Worm (Caenorhabditis elegans) whole organism, L4 larva: ENCODE results near the gene set-5.

Experiments
- F26F4.8 ChIP-seq: fragments of 200-800 bp; sonication (Bioruptor generic); conservative IDR thresholded peaks from 2 replicates; pipeline ENCODE4 v1.3.6; 2022; ENCODE audit warnings: missing genetic modification characterization, missing compliant biosample characterization
- T20F7.1 ChIP-seq: fragments of 200-800 bp; sonication (Bioruptor generic); optimal IDR thresholded peaks from 2 replicates; lab custom pipeline; 2018; ENCODE audit warnings: mild to moderate bottlenecking, missing genetic modification characterization, missing compliant biosample characterization
- T26A8.4 ChIP-seq: fragments of 200-800 bp; sonication (Bioruptor generic); IDR thresholded peaks from 2 replicates; pipeline ENCODE4 v1.3.6; 2022; ENCODE audit warnings: missing genetic modification characterization, missing compliant biosample characterization
- Y48G9A.11 ChIP-seq: fragments of 200-800 bp; sonication (Bioruptor generic); IDR thresholded peaks from 2 replicates; pipeline ENCODE4 v1.3.6; 2022; ENCODE audit warnings: missing genetic modification reagents, missing genetic modification characterization, missing compliant biosample characterization
- Y5F2A.4 ChIP-seq: fragments of 200-800 bp; sonication (Bioruptor generic); optimal IDR thresholded peaks from 2 replicates; lab custom pipeline; 2018; ENCODE audit warnings: mild to moderate bottlenecking, missing genetic modification characterization, missing compliant biosample characterization
- Y75B8A.6 ChIP-seq: fragments of 200-800 bp; sonication (Bioruptor generic); IDR thresholded peaks from 2 replicates; pipeline ENCODE4 v1.3.6; 2022; ENCODE audit warnings: missing genetic modification reagents, missing genetic modification characterization, missing compliant biosample characterization
- ZK337.2 ChIP-seq: fragments of 200-800 bp; sonication (Bioruptor generic); IDR thresholded peaks from 2 replicates; pipeline ENCODE4 v1.3.6; 2022; ENCODE audit warnings: missing genetic modification reagents, missing genetic modification characterization, missing compliant biosample characterization
- ZK546.5 ChIP-seq, 2 experiments: sonication (generic microtip); optimal IDR thresholded peaks; 2 replicates each; lab custom pipeline; 2017; ENCODE audit warnings: missing biosample characterization in 2 of 2, missing genetic modification characterization in 2 of 2
- aha-1 ChIP-seq: fragments of 150-350 bp; peaks from one replicate; lab custom pipeline; 2014; ENCODE audit warnings: missing biosample characterization, missing genetic modification characterization
- attf-4 ChIP-seq: sonication (generic microtip); optimal IDR thresholded peaks from 3 replicates; lab custom pipeline; 2017; ENCODE audit warnings: missing biosample characterization, missing genetic modification characterization
- ceh-20 ChIP-seq: fragments of 200-800 bp; sonication (Bioruptor generic); IDR thresholded peaks from 2 replicates; pipeline ENCODE4 v1.3.6; 2022; ENCODE audit warnings: missing genetic modification reagents, missing genetic modification characterization, missing compliant biosample characterization
- ceh-32 ChIP-seq: sonication (generic microtip); optimal IDR thresholded peaks from 2 replicates; lab custom pipeline; 2016; ENCODE audit warnings: mild to moderate bottlenecking, missing genetic modification characterization, missing compliant biosample characterization; ENCODE audit not compliant: poor library complexity
- ctbp-1 ChIP-seq: fragments of 200-800 bp; sonication (Bioruptor generic); IDR thresholded peaks from 2 replicates; pipeline ENCODE4 v1.3.6; 2022; ENCODE audit warnings: missing genetic modification reagents, missing genetic modification characterization, missing compliant biosample characterization
- dmd-6 ChIP-seq: fragments of 200-800 bp; sonication (Bioruptor generic); IDR thresholded peaks from 2 replicates; pipeline ENCODE4 v1.3.6; 2022; ENCODE audit warnings: missing genetic modification reagents, missing genetic modification characterization, missing compliant biosample characterization
- fos-1 ChIP-seq: fragments of 150-350 bp; optimal IDR thresholded peaks from 2 replicates; lab custom pipeline; 2014; ENCODE audit warnings: missing biosample characterization, missing genetic modification characterization
- hlh-11 ChIP-seq: fragments of 200-800 bp; sonication (Bioruptor generic); optimal IDR thresholded peaks from 2 replicates; lab custom pipeline; 2018; ENCODE audit warnings: mild to moderate bottlenecking, missing genetic modification characterization, missing compliant biosample characterization
- hlh-30 ChIP-seq: sonication (generic microtip); optimal IDR thresholded peaks from 2 replicates; lab custom pipeline; 2017; ENCODE audit warnings: antibody characterized with exemption, mild to moderate bottlenecking, missing genetic modification characterization, missing compliant biosample characterization; ENCODE audit not compliant: insufficient read depth
- hmg-1.1 ChIP-seq: fragments of 200-800 bp; sonication (Bioruptor generic); IDR thresholded peaks from 2 replicates; pipeline ENCODE4 v1.3.6; 2022; ENCODE audit warnings: missing genetic modification reagents, missing genetic modification characterization, missing compliant biosample characterization
- jun-1 ChIP-seq: fragments of 150-350 bp; optimal IDR thresholded peaks from 2 replicates; lab custom pipeline; 2014; ENCODE audit warnings: missing biosample characterization, missing genetic modification reagents, missing genetic modification characterization
- lin-13 ChIP-seq: fragments of 150-350 bp; optimal IDR thresholded peaks from 2 replicates; lab custom pipeline; 2014; ENCODE audit warnings: missing biosample characterization, missing genetic modification reagents, missing genetic modification characterization
- lin-39 ChIP-seq: fragments of 150-350 bp; optimal IDR thresholded peaks from 2 replicates; lab custom pipeline; 2014; ENCODE audit warnings: missing biosample characterization, missing genetic modification reagents, missing genetic modification characterization
- mdl-1 ChIP-seq, 2 experiments: fragments of 150-350 bp in 1 of 2; sonication (generic microtip) in 1 of 2; optimal IDR thresholded peaks; 2 replicates each; lab custom pipeline; 2014 to 2017; ENCODE audit warnings: missing biosample characterization in 2 of 2, missing genetic modification characterization in 2 of 2
- mep-1 ChIP-seq: fragments of 150-350 bp; sonication (generic microtip); optimal IDR thresholded peaks from 3 replicates; lab custom pipeline; 2014; ENCODE audit warnings: missing biosample characterization, missing genetic modification characterization
- mxl-2 ChIP-seq: fragments of 200-800 bp; sonication (Bioruptor generic); conservative IDR thresholded peaks from 2 replicates; pipeline ENCODE4 v1.3.6; 2022; ENCODE audit warnings: missing genetic modification reagents, missing genetic modification characterization, missing compliant biosample characterization
- mxl-3 ChIP-seq: fragments of 200-800 bp; sonication (Bioruptor generic); optimal IDR thresholded peaks from 2 replicates; lab custom pipeline; 2018; ENCODE audit warnings: mild to moderate bottlenecking, missing genetic modification characterization, missing compliant biosample characterization
- nhr-10 ChIP-seq: fragments of 150-350 bp; optimal IDR thresholded peaks from 2 replicates; lab custom pipeline; 2014; ENCODE audit warnings: missing biosample characterization, missing genetic modification characterization
- nhr-102 ChIP-seq: sonication (generic microtip); optimal IDR thresholded peaks from 2 replicates; lab custom pipeline; 2016; ENCODE audit warnings: mild to moderate bottlenecking, missing genetic modification characterization, moderate library complexity, missing compliant biosample characterization
- nhr-111 ChIP-seq: fragments of 200-800 bp; sonication (Bioruptor generic); optimal IDR thresholded peaks from 2 replicates; lab custom pipeline; 2018; ENCODE audit warnings: mild to moderate bottlenecking, missing genetic modification characterization, missing compliant biosample characterization
- nhr-28 ChIP-seq: fragments of 150-350 bp; optimal IDR thresholded peaks from 2 replicates; lab custom pipeline; 2014; ENCODE audit warnings: missing biosample characterization, missing genetic modification characterization
- nhr-48 ChIP-seq: sonication (generic microtip); optimal IDR thresholded peaks from 2 replicates; lab custom pipeline; 2016; ENCODE audit warnings: mild to moderate bottlenecking, missing genetic modification characterization, missing compliant biosample characterization
- rbr-2 ChIP-seq: sonication (generic microtip); optimal IDR thresholded peaks from 2 replicates; lab custom pipeline; 2016; ENCODE audit warnings: missing genotype, missing genetic modification characterization, missing compliant biosample characterization
- snpc-4 ChIP-seq: fragments of 150-350 bp; optimal IDR thresholded peaks from 2 replicates; lab custom pipeline; 2014; ENCODE audit warnings: missing biosample characterization, missing genetic modification characterization
- spr-3 ChIP-seq: fragments of 200-800 bp; sonication (Bioruptor generic); optimal IDR thresholded peaks from 2 replicates; lab custom pipeline; 2018; ENCODE audit warnings: mild to moderate bottlenecking, missing genetic modification characterization, missing compliant biosample characterization
- tra-1 ChIP-seq: fragments of 200-800 bp; sonication (Bioruptor generic); IDR thresholded peaks from 2 replicates; pipeline ENCODE4 v1.3.6; 2022; ENCODE audit warnings: missing genetic modification reagents, missing genetic modification characterization, missing compliant biosample characterization
- unc-130 ChIP-seq: sonication (generic microtip); optimal IDR thresholded peaks from 2 replicates; lab custom pipeline; 2016; ENCODE audit warnings: missing genetic modification reagents, missing genetic modification characterization, missing compliant biosample characterization
- unc-62 ChIP-seq, 3 experiments: fragments of 150-350 bp in 1 of 3; sonication (generic microtip); optimal IDR thresholded peaks in 2 of 3; peaks in 1 of 3; 1 replicate in 1 of 3; 2 replicates in 2 of 3; lab custom pipeline; 2014 to 2017; ENCODE audit warnings: missing biosample characterization in 3 of 3, missing genetic modification characterization in 3 of 3, missing genetic modification reagents in 3 of 3, missing genotype in 1 of 3
- zfp-3 ChIP-seq: fragments of 200-800 bp; sonication (Bioruptor generic); conservative IDR thresholded peaks from 2 replicates; pipeline ENCODE4 v1.3.6; 2022; ENCODE audit warnings: missing genetic modification reagents, missing genetic modification characterization, missing compliant biosample characterization
- ztf-7 ChIP-seq: fragments of 150-350 bp; optimal IDR thresholded peaks from 2 replicates; lab custom pipeline; 2014; ENCODE audit warnings: missing biosample characterization, missing genetic modification characterization

The set-5 gene

DNA sequence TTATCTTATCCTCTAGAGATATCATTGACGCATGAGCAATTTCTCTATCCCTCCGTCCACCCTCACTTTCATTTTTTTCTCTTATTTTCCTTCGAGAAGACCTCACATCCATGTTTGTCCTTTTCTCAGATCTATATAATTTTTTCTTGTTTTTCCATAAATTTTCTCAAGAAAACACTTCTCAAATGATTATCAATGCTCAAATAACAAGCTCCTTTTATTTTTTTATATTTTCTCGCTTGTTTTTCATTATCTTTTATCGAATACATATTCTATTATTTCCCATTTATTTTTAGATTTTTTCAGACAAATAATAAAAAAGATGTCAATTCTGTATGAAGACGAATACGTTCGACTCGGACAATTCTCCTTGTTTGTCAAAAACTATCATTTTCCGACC is 24.3 kb downstream of the set-5 start, which contains the start of gene R08A2.7:
R08A2.7 (plus strand) TSS at position 301 of the 400 bp plus-strand sequence.
- TF ChIP-seq unc-62 (GFP tag; optimal IDR thresholded peaks at IDR 0.05 in 1 of 2; lab: Kevin White, UChicago) = peak in 1 of 2 experiments; percentile 61
- TF ChIP-seq unc-62 (tag; optimal IDR thresholded peaks at IDR 0.05; lab: Kevin White, UChicago) = no peak
- no peak for TF ChIP-seq hlh-30

DNA sequence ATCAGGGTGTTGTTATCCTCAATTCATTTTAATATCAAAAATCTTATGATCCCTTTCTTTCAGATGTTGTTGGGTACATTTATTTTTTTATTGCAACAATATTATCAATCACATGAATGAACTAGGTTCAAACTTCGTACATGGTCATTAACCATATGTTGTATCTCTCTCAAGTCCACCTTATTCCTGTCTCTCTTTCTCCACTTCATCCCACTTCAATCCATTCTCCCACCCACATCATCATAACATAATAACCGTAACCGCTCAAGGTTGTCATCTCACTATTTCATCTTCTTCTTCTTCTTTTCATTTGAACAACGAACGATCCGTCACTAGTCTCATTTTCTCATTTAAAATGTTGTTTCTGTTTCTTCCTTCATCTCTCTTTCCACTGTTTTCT is 26.6 kb downstream of the set-5 start:
- no peak for TF ChIP-seq hlh-11 (tag; lab: Kevin White, UChicago)
- peak; percentile 59 for TF ChIP-seq nhr-28
- TF ChIP-seq nhr-48 (tag; lab: Kevin White, UChicago) = peak; percentile 91
- no peak for TF ChIP-seq Y48G9A.11 (GFP tag; lab: Robert Waterston, UW)
- TF ChIP-seq ztf-7 (tag; lab: Kevin White, UChicago) = no peak
- no peak for TF ChIP-seq ceh-32 (tag; lab: Kevin White, UChicago)
- no peak for TF ChIP-seq nhr-111 (GFP tag; lab: Kevin White, UChicago)
- TF ChIP-seq unc-130 = no peak
- peak; percentile 3 for TF ChIP-seq mxl-3 (GFP tag; lab: Kevin White, UChicago)
- TF ChIP-seq nhr-10 = no peak
- no peak for TF ChIP-seq rbr-2 (tag; lab: Kevin White, UChicago)
- TF ChIP-seq nhr-102 (tag; lab: Kevin White, UChicago) = no peak
- peak; percentile 51 for TF ChIP-seq dmd-6 (GFP tag; lab: Robert Waterston, UW)
- no peak for TF ChIP-seq ZK337.2

DNA sequence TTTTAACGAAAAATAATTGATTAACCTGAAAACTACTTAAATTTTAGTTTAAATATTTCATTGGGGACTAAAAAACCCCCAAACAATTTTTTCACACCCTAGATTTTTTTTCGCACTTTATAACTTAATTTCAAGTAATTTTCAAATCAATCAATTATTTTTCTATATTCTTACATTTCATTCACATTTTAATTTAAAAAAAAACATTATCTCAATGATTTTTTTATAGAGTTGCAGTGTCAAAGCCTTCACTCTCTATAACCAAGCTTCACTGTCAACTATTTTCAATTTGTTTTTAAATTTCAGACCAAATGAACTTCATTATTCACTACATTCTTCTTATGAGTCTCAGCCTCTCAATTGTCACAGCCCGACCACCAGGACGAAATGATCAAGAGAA is 27.8 kb downstream of the set-5 start, which contains the start of gene Y50E8A.1:
Y50E8A.1 (plus strand) TSS at position 301 of the 400 bp plus-strand sequence.
- TF ChIP-seq aha-1 (tag; lab: Kevin White, UChicago) = peak; percentile 72
- TF ChIP-seq mdl-1 (tag; optimal IDR thresholded peaks at IDR 0.05; lab: Kevin White, UChicago) = no peak

DNA sequence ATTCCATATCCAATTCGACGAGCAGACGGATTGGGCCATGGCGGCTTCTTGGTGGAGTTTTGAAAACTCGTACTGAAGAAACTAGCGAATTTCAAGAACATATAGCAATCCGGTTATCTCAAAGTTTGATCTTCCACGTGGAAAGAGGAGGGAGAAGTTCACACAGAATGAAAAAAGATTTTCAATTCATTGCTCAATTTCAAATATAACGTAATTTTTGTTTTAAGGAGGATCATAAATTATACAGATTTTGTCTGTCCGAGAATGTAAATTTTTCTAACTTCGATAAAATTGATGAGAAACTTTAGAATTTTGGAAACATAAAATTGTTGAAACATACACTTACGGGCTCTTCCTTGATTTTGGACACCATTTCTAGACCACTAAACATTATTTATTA is 30.0 kb downstream of the set-5 start, which contains the start of gene Y50E8A.2:
Y50E8A.2 (minus strand) TSS at position 101 of the 400 bp plus-strand sequence.
- TF ChIP-seq mxl-2 (no peak), tra-1 (GFP tag; lab: Robert Waterston, UW) (no peak), attf-4 (no peak), mep-1 (tag; lab: Kevin White, UChicago) (no peak), aha-1 (tag; lab: Kevin White, UChicago) (no peak), jun-1 (no peak), nhr-28 (no peak), Y5F2A.4 (GFP tag; lab: Kevin White, UChicago) (no peak), hmg-1.1 (GFP tag; lab: Robert Waterston, UW) (no peak), zfp-3 (GFP tag; lab: Robert Waterston, UW) (no peak), T20F7.1 (GFP tag; lab: Kevin White, UChicago) (no peak), T26A8.4 (no peak), lin-13 (GFP tag; lab: Kevin White, UChicago) (no peak), fos-1 (tag; lab: Kevin White, UChicago) (no peak), ZK546.5 (tag; optimal IDR thresholded peaks at IDR 0.05; lab: Kevin White, UChicago) (no peak), lin-39 (tag; lab: Kevin White, UChicago) (no peak), ceh-20 (GFP tag; lab: Robert Waterston, UW) (no peak)

DNA sequence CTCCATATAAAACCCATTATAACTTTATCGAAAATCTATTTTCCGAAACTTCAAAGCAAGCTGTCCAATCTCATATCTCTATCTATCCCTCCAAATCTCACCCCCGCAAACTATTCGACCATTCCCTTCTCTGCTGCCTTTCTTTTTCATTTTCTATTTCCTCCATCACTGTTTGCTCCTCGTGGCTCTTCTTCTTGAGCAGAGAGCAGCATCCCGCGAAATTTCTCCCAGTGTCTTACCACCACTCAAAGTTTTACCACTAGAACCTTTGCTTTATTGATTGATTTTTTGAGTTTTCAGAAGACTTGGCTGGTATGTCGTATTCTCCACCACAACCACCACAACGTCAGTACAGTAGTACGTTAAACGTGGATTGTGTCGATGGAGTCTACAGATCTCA is 30.6 kb downstream of the set-5 start, which contains the start of gene oig-3:
oig-3 (plus strand) TSS at position 301 of the 400 bp plus-strand sequence.
- no peak for TF ChIP-seq Y75B8A.6
- no peak for TF ChIP-seq ctbp-1 (GFP tag; lab: Robert Waterston, UW)
- TF ChIP-seq dmd-6 (GFP tag; lab: Robert Waterston, UW) = no peak
- TF ChIP-seq lin-39 (tag; lab: Kevin White, UChicago) = no peak
- no peak for TF ChIP-seq nhr-102 (tag; lab: Kevin White, UChicago)
- no peak for TF ChIP-seq nhr-111 (GFP tag; lab: Kevin White, UChicago)
- no peak for TF ChIP-seq spr-3 (GFP tag; lab: Kevin White, UChicago)
- no peak for TF ChIP-seq F26F4.8 (GFP tag; lab: Robert Waterston, UW)
- no peak for TF ChIP-seq snpc-4 (tag; lab: Kevin White, UChicago)
